Fruit fly (Drosophila melanogaster) whole organism, embryonic: ENCODE results near the gene IntS10.

Experiments used
- Adf1 ChIP-seq: fragments of 200-800 bp; sonication (Bioruptor generic); IDR thresholded peaks from 2 replicates; pipeline ENCODE4 v1.3.6; 2022; ENCODE audit warnings: missing biosample characterization, missing genetic modification characterization
- Bteb2 ChIP-seq: fragments of 200-800 bp; sonication (Bioruptor generic); optimal IDR thresholded peaks from 2 replicates; lab custom pipeline; 2016; ENCODE audit warnings: missing biosample characterization, missing genetic modification characterization
- CG10274 ChIP-seq: fragments of 200-800 bp; sonication (Bioruptor generic); optimal IDR thresholded peaks from 3 replicates; lab custom pipeline; 2017; ENCODE audit warnings: missing biosample characterization, mild to moderate bottlenecking, missing genetic modification characterization
- CG10543 ChIP-seq: fragments of 200-800 bp; sonication (Bioruptor generic); optimal IDR thresholded peaks from 3 replicates; lab custom pipeline; 2017; ENCODE audit warnings: missing biosample characterization, mild to moderate bottlenecking, missing genetic modification characterization, moderate library complexity
- CG11093 ChIP-seq: fragments of 200-800 bp; sonication (Bioruptor generic); IDR thresholded peaks from 3 replicates; pipeline ENCODE4 v1.3.6; 2022; ENCODE audit warnings: missing biosample characterization, missing genetic modification characterization
- CG13775 ChIP-seq: fragments of 200-800 bp; sonication (Bioruptor generic); optimal IDR thresholded peaks from 3 replicates; lab custom pipeline; 2017; ENCODE audit warnings: missing biosample characterization, mild to moderate bottlenecking, missing genetic modification characterization
- CG13894 ChIP-seq: fragments of 200-800 bp; sonication (Bioruptor generic); optimal IDR thresholded peaks from 3 replicates; lab custom pipeline; 2018; ENCODE audit warnings: missing biosample characterization, mild to moderate bottlenecking, missing genetic modification characterization, moderate library complexity
- CG14441 ChIP-seq: fragments of 200-800 bp; sonication (Bioruptor generic); IDR thresholded peaks from 2 replicates; pipeline ENCODE4 v1.3.6; 2022; ENCODE audit warnings: missing biosample characterization, missing genetic modification characterization
- CG1529 ChIP-seq: fragments of 200-800 bp; sonication (Bioruptor generic); optimal IDR thresholded peaks from 3 replicates; lab custom pipeline; 2018; ENCODE audit warnings: missing biosample characterization, missing genetic modification characterization
- CG15479 ChIP-seq: fragments of 200-800 bp; sonication (Bioruptor generic); optimal IDR thresholded peaks from 3 replicates; lab custom pipeline; 2019; ENCODE audit warnings: missing biosample characterization, mild to moderate bottlenecking, missing genetic modification characterization, moderate library complexity
- CG16813 ChIP-seq: fragments of 200-800 bp; sonication (Bioruptor generic); IDR thresholded peaks from 3 replicates; pipeline ENCODE4 v1.3.6; 2022; ENCODE audit warnings: missing biosample characterization, missing genetic modification characterization; ENCODE audit not compliant: partially characterized antibody
- CG30020 ChIP-seq: fragments of 200-800 bp; optimal IDR thresholded peaks from 2 replicates; lab custom pipeline; 2019; ENCODE audit warnings: missing biosample characterization, mild to moderate bottlenecking, missing genetic modification characterization, moderate library complexity
- CG34422 ChIP-seq: fragments of 200-800 bp; sonication (Bioruptor generic); IDR thresholded peaks from 3 replicates; pipeline ENCODE4 v1.3.6; 2022; ENCODE audit warnings: missing biosample characterization, missing genetic modification characterization
- CG3838 ChIP-seq: fragments of 200-800 bp; sonication (Bioruptor generic); optimal IDR thresholded peaks from 3 replicates; lab custom pipeline; 2016; ENCODE audit warnings: missing biosample characterization, missing genetic modification characterization
- CG4328 ChIP-seq: fragments of 200-800 bp; sonication (Bioruptor generic); optimal IDR thresholded peaks from 3 replicates; lab custom pipeline; 2017; ENCODE audit warnings: missing biosample characterization, missing genetic modification reagents, missing genetic modification characterization
- CG5245 ChIP-seq: fragments of 200-800 bp; sonication (Bioruptor generic); optimal IDR thresholded peaks from 3 replicates; lab custom pipeline; 2016; ENCODE audit warnings: missing biosample characterization, missing genetic modification characterization
- CG6813 ChIP-seq: fragments of 200-800 bp; sonication (Bioruptor generic); optimal IDR thresholded peaks from 2 replicates; lab custom pipeline; 2017; ENCODE audit warnings: missing biosample characterization, missing genetic modification characterization, mild to moderate bottlenecking, moderate library complexity, missing genetic modification reagents
- CG7963 ChIP-seq: fragments of 200-800 bp; sonication (Bioruptor generic); IDR thresholded peaks from 3 replicates; pipeline ENCODE4 v1.3.6; 2022; ENCODE audit warnings: missing biosample characterization, missing genetic modification characterization; ENCODE audit not compliant: partially characterized antibody
- CG8089 ChIP-seq: fragments of 200-800 bp; sonication (Bioruptor generic); optimal IDR thresholded peaks from 3 replicates; lab custom pipeline; 2016; ENCODE audit warnings: missing biosample characterization, missing genetic modification characterization
- CG8924 ChIP-seq: fragments of 200-800 bp; optimal IDR thresholded peaks from 3 replicates; lab custom pipeline; 2019; ENCODE audit warnings: missing biosample characterization, mild to moderate bottlenecking, missing genetic modification characterization, moderate library complexity
- CG9437 ChIP-seq: fragments of 200-800 bp; sonication (Bioruptor generic); optimal IDR thresholded peaks from 2 replicates; lab custom pipeline; 2018; ENCODE audit warnings: missing biosample characterization, mild to moderate bottlenecking, missing genetic modification characterization
- Dek ChIP-seq: fragments of 200-800 bp; sonication (Bioruptor generic); optimal IDR thresholded peaks from 3 replicates; lab custom pipeline; 2019; ENCODE audit warnings: missing biosample characterization, mild to moderate bottlenecking, missing genetic modification characterization, moderate library complexity
- Doc3 ChIP-seq: fragments of 200-800 bp; sonication (Bioruptor generic); IDR thresholded peaks from 3 replicates; pipeline ENCODE4 v1.3.6; 2022; ENCODE audit warnings: missing biosample characterization, missing genetic modification characterization; ENCODE audit not compliant: partially characterized antibody
- Eip74EF ChIP-seq, 2 experiments: fragments of 200-800 bp in 1 of 2; fragments of >200 bp in 1 of 2; sonication (Bioruptor generic) in 1 of 2; optimal IDR thresholded peaks; 2 replicates each; lab custom pipeline; 2017 to 2019; ENCODE audit warnings: missing biosample characterization in 2 of 2, missing genetic modification characterization in 2 of 2, mild to moderate bottlenecking in 1 of 2, moderate library complexity in 1 of 2
- HLH4C ChIP-seq: fragments of 200-800 bp; sonication (Bioruptor generic); IDR thresholded peaks from 3 replicates; pipeline ENCODE4 v1.3.6; 2022; ENCODE audit warnings: missing biosample characterization, missing genetic modification characterization; ENCODE audit not compliant: partially characterized antibody
- Meics ChIP-seq: fragments of 200-800 bp; sonication (Bioruptor generic); optimal IDR thresholded peaks from 2 replicates; lab custom pipeline; 2017; ENCODE audit warnings: missing biosample characterization, mild to moderate bottlenecking, missing genetic modification characterization
- NFAT ChIP-seq: fragments of 200-800 bp; sonication (Bioruptor generic); IDR thresholded peaks from 2 replicates; pipeline ENCODE4 v1.3.6; 2022; ENCODE audit warnings: missing biosample characterization, missing genetic modification characterization
- Nf-YB ChIP-seq: fragments of 200-800 bp; sonication (Bioruptor generic); optimal IDR thresholded peaks from 3 replicates; lab custom pipeline; 2019; ENCODE audit warnings: missing biosample characterization, mild to moderate bottlenecking, missing genetic modification characterization, moderate library complexity
- Ravus ChIP-seq: fragments of 200-800 bp; sonication (Bioruptor generic); IDR thresholded peaks from 2 replicates; pipeline ENCODE4 v1.3.6; 2022; ENCODE audit warnings: missing biosample characterization, missing genetic modification characterization
- Sin3A ChIP-seq: fragments of >200 bp; optimal IDR thresholded peaks from 2 replicates; lab custom pipeline; 2018
- Usf ChIP-seq: fragments of 200-800 bp; sonication (Bioruptor generic); optimal IDR thresholded peaks from 2 replicates; lab custom pipeline; 2017; ENCODE audit warnings: missing genotype, missing biosample characterization, missing genetic modification characterization
- al ChIP-seq: fragments of 200-800 bp; sonication (Bioruptor generic); IDR thresholded peaks from 2 replicates; pipeline ENCODE4 v1.3.6; 2022; ENCODE audit warnings: missing biosample characterization, missing genetic modification characterization
- cato ChIP-seq: fragments of 200-800 bp; sonication (Bioruptor generic); optimal IDR thresholded peaks from 2 replicates; lab custom pipeline; 2016; ENCODE audit warnings: missing biosample characterization, missing genetic modification characterization, borderline replicate concordance
- chif ChIP-seq, 2 experiments: fragments of 200-800 bp; sonication (Bioruptor generic); optimal IDR thresholded peaks; 3 replicates each; lab custom pipeline; 2016; ENCODE audit warnings: missing biosample characterization in 2 of 2, missing genetic modification characterization in 2 of 2
- corto ChIP-seq: fragments of 200-800 bp; sonication (Bioruptor generic); optimal IDR thresholded peaks from 2 replicates; lab custom pipeline; 2016; ENCODE audit warnings: missing biosample characterization, mild to moderate bottlenecking, missing genetic modification characterization, moderate library complexity
- ewg ChIP-seq: fragments of 200-800 bp; sonication (Bioruptor generic); optimal IDR thresholded peaks from 3 replicates; lab custom pipeline; 2017; ENCODE audit warnings: mild to moderate bottlenecking, missing biosample characterization, missing genetic modification reagents, missing genetic modification characterization
- gcm2 ChIP-seq: fragments of 200-800 bp; sonication (Bioruptor generic); optimal IDR thresholded peaks from 2 replicates; lab custom pipeline; 2016; ENCODE audit warnings: missing biosample characterization, missing genetic modification characterization
- gfzf ChIP-seq: fragments of 200-800 bp; sonication (Bioruptor generic); optimal IDR thresholded peaks from 2 replicates; lab custom pipeline; 2016; ENCODE audit warnings: missing biosample characterization, mild to moderate bottlenecking, missing genetic modification characterization, moderate library complexity
- hb ChIP-seq: fragments of 200-800 bp; sonication (Bioruptor generic); IDR thresholded peaks from 3 replicates; pipeline ENCODE4 v1.3.6; 2022; ENCODE audit warnings: missing biosample characterization, missing genetic modification characterization; ENCODE audit not compliant: partially characterized antibody
- ind ChIP-seq: fragments of 200-800 bp; sonication (Bioruptor generic); optimal IDR thresholded peaks from 3 replicates; lab custom pipeline; 2016; ENCODE audit warnings: missing biosample characterization, missing genetic modification characterization
- klu ChIP-seq: fragments of 200-800 bp; sonication (Bioruptor generic); IDR thresholded peaks from 2 replicates; pipeline ENCODE4 v1.3.6; 2022; ENCODE audit warnings: missing biosample characterization, missing genetic modification characterization
- knrl ChIP-seq: fragments of 200-800 bp; sonication (Bioruptor generic); IDR thresholded peaks from 3 replicates; pipeline ENCODE4 v1.3.6; 2022; ENCODE audit warnings: missing biosample characterization, missing genetic modification characterization; ENCODE audit not compliant: partially characterized antibody
- ro ChIP-seq: fragments of 200-800 bp; sonication (Bioruptor generic); IDR thresholded peaks from 2 replicates; pipeline ENCODE4 v1.3.6; 2022; ENCODE audit warnings: missing biosample characterization, missing genetic modification characterization
- sc ChIP-seq, 3 experiments: fragments of >200 bp in 2 of 3; fragments of 200-800 bp in 1 of 3; sonication (Bioruptor generic) in 1 of 3; optimal IDR thresholded peaks; 2 replicates in 2 of 3; 3 replicates in 1 of 3; lab custom pipeline; 2017; ENCODE audit warnings: mild to moderate bottlenecking in 1 of 3, missing biosample characterization in 1 of 3, missing genetic modification characterization in 1 of 3, missing genetic modification reagents in 1 of 3
- sob ChIP-seq: fragments of 200-800 bp; sonication (Bioruptor generic); IDR thresholded peaks from 2 replicates; pipeline ENCODE4 v1.3.6; 2022; ENCODE audit warnings: missing biosample characterization, missing genetic modification characterization
- stc ChIP-seq: fragments of 200-800 bp; sonication (Bioruptor generic); IDR thresholded peaks from 2 replicates; pipeline ENCODE4 v1.3.6; 2022; ENCODE audit warnings: missing biosample characterization, missing genetic modification characterization
- ttk ChIP-seq: fragments of 200-800 bp; sonication (Bioruptor generic); IDR thresholded peaks from 2 replicates; pipeline ENCODE4 v2.1.2; 2022; ENCODE audit warnings: missing biosample characterization, missing genetic modification characterization
- wdn ChIP-seq: fragments of 200-800 bp; sonication (Bioruptor generic); IDR thresholded peaks from 2 replicates; pipeline ENCODE4 v1.3.6; 2022; ENCODE audit warnings: missing biosample characterization, missing genetic modification characterization
- zen2 ChIP-seq: fragments of 200-800 bp; sonication (Bioruptor generic); IDR thresholded peaks from 3 replicates; pipeline ENCODE4 v1.3.6; 2022; ENCODE audit warnings: missing biosample characterization, missing genetic modification characterization; ENCODE audit not compliant: partially characterized antibody

The IntS10 gene

dm6 chr3L:3826541-3826940, 20.0 kb downstream of the IntS10 start (continued):
- TF ChIP-seq Ravus (GFP tag; lab: Robert Waterston, UW) (peak; percentile 59), hb (no peak), NFAT (GFP tag; lab: Robert Waterston, UW) (peak; percentile 52; the same call in 1 of the 2 replicates), CG10274 (GFP tag; lab: Kevin White, UChicago) (peak; percentile 41), Adf1 (peak; percentile 48; the same call in 1 of the 2 replicates), ewg (GFP tag; lab: Kevin White, UChicago) (peak; percentile 95), CG8089 (no peak), wdn (peak; percentile 72), Eip74EF (GFP tag; optimal IDR thresholded peaks at IDR 0.05; lab: Kevin White, UChicago) (no peak), chif (GFP tag; optimal IDR thresholded peaks at IDR 0.05; lab: Kevin White, UChicago) (peak; percentile 18 to 33), Bteb2 (GFP tag; lab: Kevin White, UChicago) (no peak), gfzf (GFP tag; lab: Kevin White, UChicago) (no peak), ttk (GFP tag; lab: Robert Waterston, UW) (peak; percentile 70), ro (GFP tag; lab: Robert Waterston, UW) (no peak), CG13894 (tag; lab: Kevin White, UChicago) (peak; percentile 86), CG15479 (no peak), klu (GFP tag; lab: Robert Waterston, UW) (peak; percentile 46; the same call in 1 of the 2 replicates), CG5245 (GFP tag; lab: Kevin White, UChicago) (peak; percentile 36), CG10543 (peak; percentile 46), CG6813 (GFP tag; lab: Kevin White, UChicago) (peak; percentile 85), al (peak; percentile 43; the same call in 1 of the 2 replicates), CG7963 (GFP tag; lab: Robert Waterston, UW) (no peak), Doc3 (GFP tag; lab: Robert Waterston, UW) (no peak), gcm2 (GFP tag; lab: Kevin White, UChicago) (no peak), HLH4C (GFP tag; lab: Robert Waterston, UW) (no peak), Meics (GFP tag; lab: Kevin White, UChicago) (peak; percentile 87), zen2 (no peak), CG14441 (peak; percentile 70), Dek (tag; lab: Kevin White, UChicago) (peak; percentile 85), CG30020 (no peak), cato (GFP tag; lab: Kevin White, UChicago) (peak; percentile 18), stc (GFP tag; lab: Robert Waterston, UW) (peak; percentile 80), CG11093 (GFP tag; lab: Robert Waterston, UW) (0 out of 3 replicates have a peak, but pooled peaks have one; percentile 9), knrl (GFP tag; lab: Robert Waterston, UW) (no peak), CG4328 (GFP tag; lab: Kevin White, UChicago) (peak; percentile 63), corto (no peak), Sin3A (lab: Kevin White, UChicago) (no peak), CG8924 (tag; lab: Kevin White, UChicago) (peak; percentile 91), CG9437 (peak; percentile 61), Usf (peak; percentile 17), CG16813 (GFP tag; lab: Robert Waterston, UW) (no peak), CG13775 (GFP tag; lab: Kevin White, UChicago) (peak; percentile 71), ind (peak; percentile 67), sob (GFP tag; lab: Robert Waterston, UW) (peak; percentile 58; the same call in 1 of the 2 replicates), CG1529 (GFP tag; lab: Kevin White, UChicago) (peak; percentile 69), CG34422 (peak; percentile 63; the same call in 2 of the 3 replicates), CG3838 (GFP tag; lab: Kevin White, UChicago) (no peak), Nf-YB (GFP tag; lab: Kevin White, UChicago) (peak; percentile 62), sc (optimal IDR thresholded peaks at IDR 0.05; lab: Kevin White, UChicago) (no peak), sc (GFP tag; optimal IDR thresholded peaks at IDR 0.05; lab: Kevin White, UChicago) (peak; percentile 58)
